Worm (Caenorhabditis elegans) whole organism, L3 larva: ENCODE results near the gene F01D5.5.

Experiments used
- ZK546.5 ChIP-seq: sonication (generic microtip); optimal IDR thresholded peaks from 2 replicates; lab custom pipeline; 2017; ENCODE audit warnings: missing biosample characterization, missing genetic modification characterization
- elt-1 ChIP-seq: fragments of 150-350 bp; optimal IDR thresholded peaks from 2 replicates; lab custom pipeline; 2014; ENCODE audit warnings: missing biosample characterization, missing genetic modification characterization
- mdl-1 ChIP-seq: fragments of 150-350 bp; optimal IDR thresholded peaks from 2 replicates; lab custom pipeline; 2014; ENCODE audit warnings: missing biosample characterization, missing genetic modification characterization
- nhr-12 ChIP-seq: fragments of 150-350 bp; optimal IDR thresholded peaks from 2 replicates; lab custom pipeline; 2014; ENCODE audit warnings: missing biosample characterization, missing genetic modification characterization
- pqm-1 ChIP-seq: fragments of 150-350 bp; optimal IDR thresholded peaks from 2 replicates; lab custom pipeline; 2017; ENCODE audit warnings: missing biosample characterization, missing genetic modification characterization, inconsistent platforms
- snpc-4 ChIP-seq: fragments of 150-350 bp; optimal IDR thresholded peaks from 2 replicates; lab custom pipeline; 2014; ENCODE audit warnings: missing biosample characterization, missing genetic modification characterization
- unc-62 ChIP-seq: fragments of 150-350 bp; sonication (generic microtip); optimal IDR thresholded peaks from 4 replicates; lab custom pipeline; 2014; ENCODE audit warnings: missing biosample characterization, missing genetic modification reagents, missing genetic modification characterization
- ztf-11 ChIP-seq: fragments of 150-350 bp; optimal IDR thresholded peaks from 2 replicates; lab custom pipeline; 2014; ENCODE audit warnings: missing biosample characterization, missing genetic modification characterization

DNA sequence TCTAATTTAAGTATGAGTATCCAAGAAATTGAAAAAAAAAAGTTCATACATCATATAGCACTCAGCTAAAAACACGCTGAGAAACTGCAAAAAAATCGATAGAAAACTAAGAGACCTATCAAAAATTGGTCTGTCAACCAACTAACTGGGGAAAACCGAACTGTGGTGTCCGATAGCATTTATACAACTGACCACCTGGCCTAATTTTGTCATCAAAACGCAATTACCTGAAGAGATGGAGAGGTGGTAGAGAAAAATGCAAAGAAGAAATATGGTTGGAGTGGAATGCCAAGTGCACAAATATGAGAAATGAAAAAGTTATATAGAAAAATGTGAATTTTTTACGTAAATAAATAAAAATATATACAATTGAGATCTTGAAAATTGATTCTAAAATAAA, 28.6 kb downstream of the F01D5.5 start, which contains the start of gene Y39G8B.1:
- TF ChIP-seq unc-62 (GFP tag; lab: Kevin White, UChicago) = no peak
- TF ChIP-seq ztf-11 = no peak
- no peak for TF ChIP-seq nhr-12
- no peak for TF ChIP-seq mdl-1 (tag; lab: Kevin White, UChicago)
- TF ChIP-seq pqm-1 = peak; percentile 24
- no peak for TF ChIP-seq elt-1 (tag; lab: Kevin White, UChicago)
- no peak for TF ChIP-seq snpc-4
- TF ChIP-seq ZK546.5 (tag; lab: Kevin White, UChicago) = no peak
